Worm (Caenorhabditis elegans): ENCODE data around the gene grl-23.

The grl-23 gene

ce11 chrV:12570271-12570670, 6.4 kb downstream of the grl-23 start:
- no peak for TF ChIP-seq Y48G9A.11 (GFP tag; IDR thresholded peaks at IDR 0.05)
- no peak for TF ChIP-seq zip-2 (tag; optimal IDR thresholded peaks at IDR 0.05)
- no peak for TF ChIP-seq lsy-2 (tag; optimal IDR thresholded peaks at IDR 0.05)
- no peak for TF ChIP-seq unc-130 (GFP tag; optimal IDR thresholded peaks at IDR 0.05)
- no peak for TF ChIP-seq unc-39 (tag; optimal IDR thresholded peaks at IDR 0.05)
- TF ChIP-seq mxl-3 (GFP tag; optimal IDR thresholded peaks at IDR 0.05), result no peak

- TF ChIP-seq ztf-11 (tag; optimal IDR thresholded peaks at IDR 0.05), result no peak
- TF ChIP-seq D1046.2 (GFP tag; IDR thresholded peaks at IDR 0.05), result no peak
- TF ChIP-seq ceh-82 (tag; optimal IDR thresholded peaks at IDR 0.05), result no peak
Observed at ce11 chrV:12567850-12568249, 8.8 kb downstream of the grl-23 start, which contains the start of gene E02A10.4. TSS of gene E02A10.4 (minus strand) at chrV:12567950.

- peak in 1 of 2 experiments; percentile 97 for TF ChIP-seq unc-62 (GFP tag; optimal IDR thresholded peaks at IDR 0.05 in 1 of 2)
- TF ChIP-seq unc-62 (tag; optimal IDR thresholded peaks at IDR 0.05), result no peak
- TF ChIP-seq nhr-111 (GFP tag; optimal IDR thresholded peaks at IDR 0.05), result no peak
Observed at ce11 chrV:12567312-12567711, 9.4 kb downstream of the grl-23 start.

ce11 chrV:12564902-12565301, 11.8 kb downstream of the grl-23 start:
- TF ChIP-seq unc-62 (GFP tag; optimal IDR thresholded peaks at IDR 0.05 in 1 of 2) (no peak), unc-62 (tag; optimal IDR thresholded peaks at IDR 0.05) (no peak), nhr-102 (tag; optimal IDR thresholded peaks at IDR 0.05) (no peak), lin-38 (GFP tag; IDR thresholded peaks at IDR 0.05) (no peak), nhr-10 (tag; optimal IDR thresholded peaks at IDR 0.05) (no peak), fos-1 (tag; optimal IDR thresholded peaks at IDR 0.05) (no peak), ztf-7 (tag; optimal IDR thresholded peaks at IDR 0.05) (no peak), aly-2 (tag; optimal IDR thresholded peaks at IDR 0.05) (no peak)

- peak; percentile 19 for TF ChIP-seq T20F7.1 (GFP tag; optimal IDR thresholded peaks at IDR 0.05)
- 0 out of 2 replicates have a peak, but pooled peaks have one; percentile 8 for TF ChIP-seq Y105C5A.15 (GFP tag; IDR thresholded peaks at IDR 0.05)
- TF ChIP-seq daf-16 (GFP tag; optimal IDR thresholded peaks at IDR 0.05), result no peak
- TF ChIP-seq daf-16 (tag; optimal IDR thresholded peaks at IDR 0.05), result no peak
Observed at ce11 chrV:12563187-12563586, 13.5 kb downstream of the grl-23 start, which contains the start of gene mrps-5. TSS of gene mrps-5 (plus strand) at chrV:12563487.

- TF ChIP-seq aly-2 (tag; optimal IDR thresholded peaks at IDR 0.05) (no peak), unc-62 (GFP tag; optimal IDR thresholded peaks at IDR 0.05 in 1 of 2) (no peak), unc-62 (tag; optimal IDR thresholded peaks at IDR 0.05) (no peak), snpc-4 (tag; optimal IDR thresholded peaks at IDR 0.05) (no peak), php-3 (GFP tag; IDR thresholded peaks at IDR 0.05) (no peak), nhr-77 (tag; optimal IDR thresholded peaks at IDR 0.05) (no peak), Y5F2A.4 (GFP tag; optimal IDR thresholded peaks at IDR 0.05) (no peak), zfp-2 (tag; optimal IDR thresholded peaks at IDR 0.05) (no peak), zip-11 (GFP tag; IDR thresholded peaks at IDR 0.05) (no peak), nhr-41 (GFP tag; IDR thresholded peaks at IDR 0.05) (no peak), sdz-12 (GFP tag; optimal IDR thresholded peaks at IDR 0.05) (no peak), dmd-8 (GFP tag; IDR thresholded peaks at IDR 0.05) (no peak), ama-1 (optimal IDR thresholded peaks at IDR 0.05) (no peak), aha-1 (tag) (peak; percentile 15), lin-29 (GFP tag; IDR thresholded peaks at IDR 0.05) (no peak), nhr-76 (tag; optimal IDR thresholded peaks at IDR 0.05) (no peak), gei-8 (GFP tag; optimal IDR thresholded peaks at IDR 0.05) (no peak), Y75B8A.6 (GFP tag; IDR thresholded peaks at IDR 0.05) (no peak), T26A8.4 (GFP tag; IDR thresholded peaks at IDR 0.05) (no peak), zfp-3 (GFP tag; conservative IDR thresholded peaks at IDR 0.05) (no peak), fkh-10 (GFP tag; optimal IDR thresholded peaks at IDR 0.05) (no peak), duxl-1 (tag; optimal IDR thresholded peaks at IDR 0.05; ENCODE audit: poor library complexity) (no peak), pqm-1 (tag; optimal IDR thresholded peaks at IDR 0.05) (no peak), hmg-1.1 (GFP tag; IDR thresholded peaks at IDR 0.05) (no peak), lir-3 (tag; optimal IDR thresholded peaks at IDR 0.05) (no peak), unc-130 (GFP tag; optimal IDR thresholded peaks at IDR 0.05) (no peak), dpl-1 (GFP tag; optimal IDR thresholded peaks at IDR 0.05) (peak; percentile 8)
Observed at ce11 chrV:12560328-12560782, 16.3 kb downstream of the grl-23 start, which contains the start of gene sel-1. TSS of gene sel-1 (plus strand) at chrV:12560732.
